Fruit fly (Drosophila melanogaster) whole organism, prepupa: ENCODE data around the gene y.

ENCODE experiments used
- achi ChIP-seq: fragments of 200-800 bp; sonication (Bioruptor generic); optimal IDR thresholded peaks from 3 replicates; lab custom pipeline; 2016; ENCODE audit warnings: missing biosample characterization, missing genetic modification characterization
- acj6 ChIP-seq: fragments of 200-800 bp; sonication (Bioruptor generic); optimal IDR thresholded peaks from 3 replicates; lab custom pipeline; 2016; ENCODE audit warnings: missing biosample characterization, missing genetic modification characterization
- cyc ChIP-seq: fragments of 200-800 bp; sonication (Bioruptor generic); optimal IDR thresholded peaks from 3 replicates; lab custom pipeline; 2016; ENCODE audit warnings: missing biosample characterization, missing genetic modification characterization

DNA sequence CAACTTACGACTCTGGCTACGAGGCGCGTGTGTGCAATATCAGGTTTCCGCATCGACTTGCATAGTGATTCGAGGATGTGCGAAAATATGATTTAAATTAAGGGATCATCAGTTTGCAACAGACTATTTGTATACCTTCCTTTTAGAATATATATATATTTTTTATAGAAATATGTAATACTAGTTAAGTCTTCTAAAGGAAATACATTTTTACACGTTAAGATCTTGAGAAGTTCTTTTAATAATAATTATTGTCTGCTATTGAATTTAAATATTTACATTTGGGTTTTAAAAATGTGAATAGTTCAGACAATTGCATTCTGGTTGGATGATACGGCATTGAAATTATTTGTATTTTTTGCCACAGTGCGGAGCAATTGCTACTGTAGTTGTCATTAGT, 10.5 kb downstream of the y start:
- TF ChIP-seq acj6 (GFP tag; lab: Kevin White, UChicago) (peak; percentile 20), cyc (GFP tag; lab: Kevin White, UChicago) (no peak), achi (GFP tag; lab: Kevin White, UChicago) (peak; percentile 53)
